Worm (Caenorhabditis elegans) whole organism, young adult: Measurements from ENCODE around the gene piki-1.
A peak's percentile ranks its signal among the peaks of the same experiment; 100 is the strongest.

ENCODE experiments used
- B0019.2 ChIP-seq: fragments of 200-800 bp; sonication (Bioruptor generic); conservative IDR thresholded peaks from 2 replicates; pipeline ENCODE4 v1.3.6; 2022; ENCODE audit warnings: missing genetic modification reagents, missing genetic modification characterization, missing compliant biosample characterization
- C06A6.2 ChIP-seq: fragments of 200-800 bp; sonication (Bioruptor generic); conservative IDR thresholded peaks from 2 replicates; pipeline ENCODE4 v1.3.6; 2022; ENCODE audit warnings: missing genetic modification characterization, missing compliant biosample characterization
- C17E4.6 ChIP-seq: fragments of 200-800 bp; sonication (Bioruptor generic); IDR thresholded peaks from 2 replicates; pipeline ENCODE4 v1.3.6; 2022; ENCODE audit warnings: missing genetic modification reagents, missing genetic modification characterization, missing compliant biosample characterization
- F23B12.7 ChIP-seq: sonication (generic microtip); optimal IDR thresholded peaks from 2 replicates; lab custom pipeline; 2017; ENCODE audit warnings: missing genetic modification characterization, mild to moderate bottlenecking, missing compliant biosample characterization, antibody characterized with exemption, moderate library complexity; ENCODE audit not compliant: insufficient read depth
- F52B5.7 ChIP-seq: sonication (generic microtip); optimal IDR thresholded peaks from 2 replicates; lab custom pipeline; 2016; ENCODE audit warnings: mild to moderate bottlenecking, missing genetic modification characterization, missing compliant biosample characterization
- F57C9.4 ChIP-seq: sonication (generic microtip); optimal IDR thresholded peaks from 2 replicates; lab custom pipeline; 2017; ENCODE audit warnings: mild to moderate bottlenecking, missing genetic modification characterization, missing compliant biosample characterization
- K11D2.4 ChIP-seq: fragments of 200-800 bp; sonication (Bioruptor generic); IDR thresholded peaks from 2 replicates; pipeline ENCODE4 v1.3.6; 2022; ENCODE audit warnings: missing genetic modification reagents, missing genetic modification characterization, missing compliant biosample characterization
- K12H6.12 ChIP-seq: fragments of 200-800 bp; sonication (Bioruptor generic); optimal IDR thresholded peaks from 2 replicates; lab custom pipeline; 2018; ENCODE audit warnings: mild to moderate bottlenecking, missing genetic modification characterization, missing compliant biosample characterization
- Y53F4B.3 ChIP-seq: fragments of 200-800 bp; sonication (Bioruptor generic); IDR thresholded peaks from 2 replicates; pipeline ENCODE4 v1.3.6; 2022; ENCODE audit warnings: missing genetic modification reagents, missing genetic modification characterization, missing compliant biosample characterization
- Y53G8AR.9 ChIP-seq: fragments of 200-800 bp; sonication (Bioruptor generic); conservative IDR thresholded peaks from 2 replicates; pipeline ENCODE4 v1.3.6; 2022; ENCODE audit warnings: missing genetic modification reagents, missing genetic modification characterization, missing compliant biosample characterization
- Y56A3A.18 ChIP-seq: fragments of 200-800 bp; sonication (Bioruptor generic); IDR thresholded peaks from 2 replicates; pipeline ENCODE4 v1.3.6; 2022; ENCODE audit warnings: missing genetic modification reagents, missing genetic modification characterization, missing compliant biosample characterization
- Y67H2A.10 ChIP-seq: fragments of 200-800 bp; sonication (Bioruptor generic); conservative IDR thresholded peaks from 2 replicates; pipeline ENCODE4 v1.3.6; 2022; ENCODE audit warnings: missing genetic modification reagents, missing genetic modification characterization, missing compliant biosample characterization
- ama-1 ChIP-seq, 3 experiments: fragments of 150-350 bp in 1 of 3; sonication (generic microtip) in 2 of 3; optimal IDR thresholded peaks; 2 replicates each; lab custom pipeline; 2014 to 2018; ENCODE audit warnings: missing biosample characterization in 2 of 3, missing genetic modification characterization in 2 of 3, missing genetic modification reagents in 2 of 3
- aptf-2 ChIP-seq: fragments of 200-800 bp; sonication (Bioruptor generic); conservative IDR thresholded peaks from 2 replicates; pipeline ENCODE4 v1.3.6; 2022; ENCODE audit warnings: missing genetic modification reagents, missing genetic modification characterization, missing compliant biosample characterization
- atf-7 ChIP-seq: sonication (generic microtip); optimal IDR thresholded peaks from 2 replicates; lab custom pipeline; 2017; ENCODE audit warnings: mild to moderate bottlenecking, missing genetic modification characterization, missing compliant biosample characterization
- attf-3 ChIP-seq: fragments of 200-800 bp; sonication (Bioruptor generic); conservative IDR thresholded peaks from 2 replicates; pipeline ENCODE4 v1.3.6; 2022; ENCODE audit warnings: missing genetic modification reagents, missing genetic modification characterization, missing compliant biosample characterization
- bed-2 ChIP-seq: fragments of 200-800 bp; sonication (Bioruptor generic); IDR thresholded peaks from 2 replicates; pipeline ENCODE4 v1.3.6; 2022; ENCODE audit warnings: missing genetic modification reagents, missing genetic modification characterization, missing compliant biosample characterization
- cebp-2 ChIP-seq: fragments of 200-800 bp; sonication (Bioruptor generic); IDR thresholded peaks from 2 replicates; pipeline ENCODE4 v1.3.6; 2022; ENCODE audit warnings: missing genetic modification characterization, missing compliant biosample characterization
- ceh-79 ChIP-seq: sonication (generic microtip); optimal IDR thresholded peaks from 2 replicates; lab custom pipeline; 2017; ENCODE audit warnings: mild to moderate bottlenecking, missing genetic modification characterization, missing compliant biosample characterization
- dox-1 ChIP-seq: fragments of 200-800 bp; sonication (Bioruptor generic); IDR thresholded peaks from 2 replicates; pipeline ENCODE4 v1.3.6; 2022; ENCODE audit warnings: missing genetic modification reagents, missing genetic modification characterization, missing compliant biosample characterization
- dpff-1 ChIP-seq: sonication (generic microtip); optimal IDR thresholded peaks from 2 replicates; lab custom pipeline; 2017; ENCODE audit warnings: mild to moderate bottlenecking, missing genetic modification characterization, missing compliant biosample characterization
- egl-44 ChIP-seq: fragments of 200-800 bp; sonication (Bioruptor generic); IDR thresholded peaks from 2 replicates; pipeline ENCODE4 v1.3.6; 2022; ENCODE audit warnings: missing genetic modification reagents, missing genetic modification characterization, missing compliant biosample characterization
- egrh-3 ChIP-seq: fragments of 200-800 bp; sonication (Bioruptor generic); IDR thresholded peaks from 2 replicates; pipeline ENCODE4 v1.3.6; 2022; ENCODE audit warnings: missing genetic modification reagents, missing genetic modification characterization, missing compliant biosample characterization
- ekl-4 ChIP-seq: fragments of 200-800 bp; sonication (Bioruptor generic); IDR thresholded peaks from 2 replicates; pipeline ENCODE4 v1.3.6; 2022; ENCODE audit warnings: missing genetic modification reagents, missing genetic modification characterization, missing compliant biosample characterization
- hlh-26 ChIP-seq: fragments of 200-800 bp; sonication (Bioruptor generic); conservative IDR thresholded peaks from 2 replicates; pipeline ENCODE4 v1.3.6; 2022; ENCODE audit warnings: missing genetic modification reagents, missing genetic modification characterization, missing compliant biosample characterization
- hmg-20 ChIP-seq: fragments of 200-800 bp; sonication (Bioruptor generic); IDR thresholded peaks from 2 replicates; pipeline ENCODE4 v1.3.6; 2022; ENCODE audit warnings: missing genetic modification reagents, missing genetic modification characterization, missing compliant biosample characterization
- lin-35 ChIP-seq, 3 experiments: fragments of 150-350 bp in 2 of 3; sonication (generic microtip) in 1 of 3; optimal IDR thresholded peaks; 2 replicates each; lab custom pipeline; 2014 to 2018; ENCODE audit warnings: missing biosample characterization in 3 of 3, missing genetic modification characterization in 3 of 3, missing genetic modification reagents in 3 of 3
- lin-40 ChIP-seq: sonication (generic microtip); optimal IDR thresholded peaks from 2 replicates; lab custom pipeline; 2016; ENCODE audit warnings: missing genetic modification characterization, mild to moderate bottlenecking, missing compliant biosample characterization, missing genotype, missing genetic modification reagents
- lir-1 ChIP-seq: fragments of 200-800 bp; sonication (Bioruptor generic); conservative IDR thresholded peaks from 2 replicates; pipeline ENCODE4 v1.3.6; 2022; ENCODE audit warnings: missing genetic modification reagents, missing genetic modification characterization, missing compliant biosample characterization
- mel-28 ChIP-seq: sonication (generic microtip); optimal IDR thresholded peaks from 2 replicates; lab custom pipeline; 2016; ENCODE audit warnings: borderline replicate concordance, mild to moderate bottlenecking, missing genetic modification characterization, missing compliant biosample characterization
- mxl-1 ChIP-seq: sonication (generic microtip); optimal IDR thresholded peaks from 2 replicates; lab custom pipeline; 2016; ENCODE audit warnings: missing genetic modification characterization, missing compliant biosample characterization
- nfya-2 ChIP-seq: fragments of 200-800 bp; sonication (Bioruptor generic); IDR thresholded peaks from 2 replicates; pipeline ENCODE4 v1.3.6; 2022; ENCODE audit warnings: missing genetic modification reagents, missing genetic modification characterization, missing compliant biosample characterization
- nhr-120 ChIP-seq: fragments of 200-800 bp; sonication (Bioruptor generic); IDR thresholded peaks from 2 replicates; pipeline ENCODE4 v1.3.6; 2022; ENCODE audit warnings: missing genetic modification characterization, missing compliant biosample characterization
- nhr-179 ChIP-seq: sonication (generic microtip); optimal IDR thresholded peaks from 2 replicates; lab custom pipeline; 2016; ENCODE audit warnings: mild to moderate bottlenecking, missing genetic modification characterization, missing compliant biosample characterization
- rec-8 ChIP-seq, 2 experiments: sonication (generic microtip); optimal IDR thresholded peaks; 2 replicates each; lab custom pipeline; 2016; ENCODE audit warnings: mild to moderate bottlenecking in 2 of 2, missing genetic modification characterization in 2 of 2, missing genetic modification reagents in 2 of 2, missing genotype in 2 of 2, missing biosample characterization in 1 of 2, missing compliant biosample characterization in 1 of 2, moderate library complexity in 1 of 2
- snpc-1.1 ChIP-seq: sonication (generic microtip); optimal IDR thresholded peaks from 2 replicates; lab custom pipeline; 2017; ENCODE audit warnings: missing genetic modification characterization, mild to moderate bottlenecking, missing compliant biosample characterization, antibody characterized with exemption, moderate library complexity, missing genotype, missing genetic modification reagents; ENCODE audit not compliant: insufficient read depth
- snpc-4 ChIP-seq, 5 experiments: fragments of 150-350 bp in 1 of 5; sonication (generic microtip) in 4 of 5; optimal IDR thresholded peaks; 2 replicates each; lab custom pipeline; 2014 to 2018; ENCODE audit warnings: missing genetic modification characterization in 5 of 5, missing biosample characterization in 3 of 5, antibody characterized with exemption in 2 of 5, mild to moderate bottlenecking in 2 of 5, missing compliant biosample characterization in 2 of 5, missing genotype in 2 of 5, moderate library complexity in 2 of 5, missing genetic modification reagents in 1 of 5
- somi-1 ChIP-seq: fragments of 200-800 bp; sonication (Bioruptor generic); optimal IDR thresholded peaks from 2 replicates; lab custom pipeline; 2018; ENCODE audit warnings: mild to moderate bottlenecking, missing genetic modification characterization, missing compliant biosample characterization
- unc-130 ChIP-seq: sonication (generic microtip); optimal IDR thresholded peaks from 2 replicates; lab custom pipeline; 2016; ENCODE audit warnings: missing genetic modification reagents, missing genetic modification characterization, missing compliant biosample characterization
- zfh-2 ChIP-seq: fragments of 200-800 bp; sonication (Bioruptor generic); conservative IDR thresholded peaks from 2 replicates; pipeline ENCODE4 v1.3.6; 2022; ENCODE audit warnings: missing genetic modification reagents, missing genetic modification characterization, missing compliant biosample characterization
- zim-3 ChIP-seq: sonication (generic microtip); optimal IDR thresholded peaks from 2 replicates; lab custom pipeline; 2017; ENCODE audit warnings: mild to moderate bottlenecking, missing genetic modification characterization, moderate library complexity, missing compliant biosample characterization
- ztf-25 ChIP-seq: fragments of 200-800 bp; sonication (Bioruptor generic); IDR thresholded peaks from 2 replicates; pipeline ENCODE4 v1.3.6; 2022; ENCODE audit warnings: missing genetic modification reagents, missing genetic modification characterization, missing compliant biosample characterization
- ztf-28 ChIP-seq: fragments of 200-800 bp; sonication (Bioruptor generic); IDR thresholded peaks from 2 replicates; pipeline ENCODE4 v1.3.6; 2022; ENCODE audit warnings: missing genetic modification reagents, missing genetic modification characterization, missing compliant biosample characterization

Gene piki-1

ce11 chrX:15246182-15246581 lies at the start of gene piki-1:
Gene piki-1, minus strand, starts transcription at chrX:15246399.
- no peak for TF ChIP-seq bed-2 (GFP tag; lab: Robert Waterston, UW)
- no peak for TF ChIP-seq B0019.2 (GFP tag; lab: Robert Waterston, UW)
- TF ChIP-seq ekl-4 (GFP tag; lab: Robert Waterston, UW): no peak
- TF ChIP-seq lin-35 (GFP tag; optimal IDR thresholded peaks at IDR 0.05; lab: Kevin White, UChicago): no peak

ce11 chrX:15285554-15285953 lies 39.4 kb upstream of the piki-1 start:
- no peak for TF ChIP-seq snpc-4 (GFP tag; optimal IDR thresholded peaks at IDR 0.05; lab: Kevin White, UChicago)
- TF ChIP-seq snpc-4 (tag; optimal IDR thresholded peaks at IDR 0.05; lab: Kevin White, UChicago): peak in 2 of 4 experiments; percentile 73 to 87
- TF ChIP-seq aptf-2 (GFP tag; lab: Robert Waterston, UW): no peak
- TF ChIP-seq F52B5.7 (tag; lab: Kevin White, UChicago): no peak
- TF ChIP-seq hmg-20: no peak

DNA sequence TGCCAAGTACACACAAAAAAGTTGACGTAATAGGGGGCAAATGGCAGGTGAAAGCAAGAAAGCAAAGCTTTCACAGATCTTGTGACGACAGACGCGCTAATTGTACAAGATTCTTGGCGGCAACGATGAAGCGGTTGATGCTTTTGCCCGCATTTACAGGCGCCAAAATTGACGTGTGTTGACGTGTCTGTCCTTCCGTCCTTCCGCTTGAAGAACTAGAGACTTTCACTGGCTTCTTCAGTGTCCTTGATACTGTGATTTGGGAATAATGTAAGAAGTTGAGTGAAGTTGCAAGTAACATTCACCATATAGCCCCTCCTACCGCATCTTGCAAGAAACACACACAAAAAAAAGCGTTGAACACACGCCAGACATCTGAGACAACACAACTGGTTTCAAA lies 37.5 kb upstream of the piki-1 start, which contains the start of gene jud-4:
TSS of gene jud-4 (plus strand) at position 376 of the 400 bp plus-strand sequence.
- TF ChIP-seq attf-3: no peak
- TF ChIP-seq Y53F4B.3 (GFP tag; lab: Robert Waterston, UW): no peak
- TF ChIP-seq lin-40: no peak
- TF ChIP-seq egrh-3: no peak
- TF ChIP-seq cebp-2 (GFP tag; lab: Robert Waterston, UW): no peak
- TF ChIP-seq C06A6.2 (GFP tag; lab: Robert Waterston, UW): no peak
- TF ChIP-seq, all 124 proteins: peak for 0

ce11 chrX:15281248-15281647 lies 35.0 kb upstream of the piki-1 start:
- no peak for TF ChIP-seq nfya-2 (GFP tag; lab: Robert Waterston, UW)
- no peak for TF ChIP-seq dpff-1 (tag; lab: Kevin White, UChicago)
- TF ChIP-seq Y67H2A.10 (GFP tag; lab: Robert Waterston, UW): no peak
- no peak for TF ChIP-seq ztf-25 (GFP tag; lab: Robert Waterston, UW)
- TF ChIP-seq mel-28: no peak
- no peak for TF ChIP-seq C17E4.6 (GFP tag; lab: Robert Waterston, UW)
- no peak for TF ChIP-seq atf-7 (tag; lab: Kevin White, UChicago)
- 0 out of 2 replicates have a peak, but pooled peaks have one; percentile 20 for TF ChIP-seq dox-1 (GFP tag; lab: Robert Waterston, UW)
- no peak for TF ChIP-seq hlh-26 (GFP tag; lab: Robert Waterston, UW)
- no peak for TF ChIP-seq K11D2.4 (GFP tag; lab: Robert Waterston, UW)
- TF ChIP-seq nhr-120 (GFP tag; lab: Robert Waterston, UW): no peak
- no peak for TF ChIP-seq unc-130 (GFP tag; lab: Kevin White, UChicago)
- no peak for TF ChIP-seq mxl-1 (tag; lab: Kevin White, UChicago)
- TF ChIP-seq rec-8 (tag; optimal IDR thresholded peaks at IDR 0.05; lab: Kevin White, UChicago): no peak
- TF ChIP-seq K12H6.12 (tag; lab: Kevin White, UChicago): no peak
- TF ChIP-seq F23B12.7 (tag; lab: Kevin White, UChicago): peak; percentile 47
- TF ChIP-seq F57C9.4: no peak
- no peak for TF ChIP-seq ztf-28
- TF ChIP-seq egl-44 (GFP tag; lab: Robert Waterston, UW): no peak
- no peak for TF ChIP-seq ceh-79 (tag; lab: Kevin White, UChicago)
- TF ChIP-seq somi-1 (GFP tag; lab: Kevin White, UChicago): no peak
- no peak for TF ChIP-seq nhr-179 (tag; lab: Kevin White, UChicago)
- TF ChIP-seq zim-3 (tag; lab: Kevin White, UChicago): no peak
- TF ChIP-seq snpc-1.1 (tag; lab: Kevin White, UChicago): no peak
- TF ChIP-seq ama-1 (optimal IDR thresholded peaks at IDR 0.05; lab: Kevin White, UChicago): no peak
- TF ChIP-seq ama-1 (GFP tag; optimal IDR thresholded peaks at IDR 0.05; lab: Kevin White, UChicago): no peak
- no peak for TF ChIP-seq lir-1 (GFP tag; lab: Robert Waterston, UW)
- peak; percentile 52; the same call in 1 of the 2 replicates for TF ChIP-seq zfh-2 (GFP tag; lab: Robert Waterston, UW)
- no peak for TF ChIP-seq Y53G8AR.9 (GFP tag; lab: Robert Waterston, UW)
- no peak for TF ChIP-seq Y56A3A.18
